Worm (Caenorhabditis elegans): Measurements from ENCODE around the gene T05G5.4.

T05G5.4 gene

ce11 chrIII:9798478-9799157 lies 49.9 kb downstream of the T05G5.4 start, which contains the start of gene ZK632.2:
TSS of gene ZK632.2 (plus strand) at chrIII:9799107.
- TF ChIP-seq lin-38 (GFP tag; IDR thresholded peaks at IDR 0.05) (peak; percentile 26), T26A8.4 (GFP tag; IDR thresholded peaks at IDR 0.05) (no peak), nhr-48 (tag; optimal IDR thresholded peaks at IDR 0.05) (no peak), mes-2 (tag; optimal IDR thresholded peaks at IDR 0.05; ENCODE audit: poor library complexity, severe bottlenecking) (peak; percentile 89), aha-1 (tag) (peak; percentile 68), lsy-2 (tag; optimal IDR thresholded peaks at IDR 0.05) (peak in 1 of 2 experiments; percentile 56), F44E2.7 (GFP tag; IDR thresholded peaks at IDR 0.05) (no peak), ceh-82 (tag; optimal IDR thresholded peaks at IDR 0.05) (no peak), T20F7.1 (GFP tag; optimal IDR thresholded peaks at IDR 0.05) (no peak), hif-1 (tag; optimal IDR thresholded peaks at IDR 0.05) (no peak), hmg-1.1 (GFP tag; IDR thresholded peaks at IDR 0.05) (0 out of 2 replicates have a peak, but pooled peaks have one; percentile 8), daf-16 (GFP tag; optimal IDR thresholded peaks at IDR 0.05) (no peak), daf-16 (tag; optimal IDR thresholded peaks at IDR 0.05) (peak; percentile 10)
